Fruit fly (Drosophila melanogaster) whole organism, embryonic: ENCODE measurements around the gene shd.

Source experiments
- CG10267 ChIP-seq: fragments of 200-800 bp; sonication (Bioruptor generic); optimal IDR thresholded peaks from 2 replicates; lab custom pipeline; 2018; ENCODE audit warnings: missing biosample characterization, mild to moderate bottlenecking, missing genetic modification characterization, moderate library complexity
- CG13123 ChIP-seq: fragments of 200-800 bp; sonication (Bioruptor generic); optimal IDR thresholded peaks from 2 replicates; lab custom pipeline; 2016; ENCODE audit warnings: missing biosample characterization, missing genetic modification characterization
- CG15514 ChIP-seq: fragments of 200-800 bp; sonication (Bioruptor generic); optimal IDR thresholded peaks from 3 replicates; lab custom pipeline; 2017; ENCODE audit warnings: missing biosample characterization, missing genetic modification characterization, mild to moderate bottlenecking, moderate library complexity, missing genetic modification reagents
- CG31441 ChIP-seq: fragments of 200-800 bp; sonication (Bioruptor generic); IDR thresholded peaks from 2 replicates; pipeline ENCODE4 v1.3.6; 2022; ENCODE audit warnings: missing biosample characterization, missing genetic modification characterization
- CG4328 ChIP-seq: fragments of 200-800 bp; sonication (Bioruptor generic); optimal IDR thresholded peaks from 3 replicates; lab custom pipeline; 2017; ENCODE audit warnings: missing biosample characterization, missing genetic modification reagents, missing genetic modification characterization
- E2f1 ChIP-seq: fragments of 200-800 bp; sonication (Bioruptor generic); IDR thresholded peaks from 2 replicates; pipeline ENCODE4 v1.3.6; 2022; ENCODE audit warnings: missing biosample characterization, missing genetic modification characterization
- Fer1 ChIP-seq: fragments of 200-800 bp; sonication (Bioruptor generic); optimal IDR thresholded peaks from 2 replicates; lab custom pipeline; 2017; ENCODE audit warnings: missing biosample characterization, mild to moderate bottlenecking, missing genetic modification characterization
- btn ChIP-seq: fragments of 200-800 bp; sonication (Bioruptor generic); optimal IDR thresholded peaks from 2 replicates; lab custom pipeline; 2016; ENCODE audit warnings: missing biosample characterization, missing genetic modification characterization
- fd64A ChIP-seq: fragments of 200-800 bp; sonication (Bioruptor generic); optimal IDR thresholded peaks from 3 replicates; lab custom pipeline; 2018; ENCODE audit warnings: missing biosample characterization, mild to moderate bottlenecking, missing genetic modification characterization
- gce ChIP-seq: fragments of 200-800 bp; sonication (Bioruptor generic); IDR thresholded peaks from 3 replicates; pipeline ENCODE4 v1.3.6; 2022; ENCODE audit warnings: missing biosample characterization, missing genetic modification characterization
- gfzf ChIP-seq: fragments of 200-800 bp; sonication (Bioruptor generic); optimal IDR thresholded peaks from 2 replicates; lab custom pipeline; 2016; ENCODE audit warnings: missing biosample characterization, mild to moderate bottlenecking, missing genetic modification characterization, moderate library complexity
- nerfin-2 ChIP-seq: fragments of 200-800 bp; sonication (Bioruptor generic); IDR thresholded peaks from 2 replicates; pipeline ENCODE4 v1.3.6; 2022; ENCODE audit warnings: missing biosample characterization, missing genetic modification characterization; ENCODE audit not compliant: partially characterized antibody
- pum ChIP-seq: fragments of 200-800 bp; sonication (Bioruptor generic); optimal IDR thresholded peaks from 2 replicates; lab custom pipeline; 2016; ENCODE audit warnings: missing biosample characterization, missing genetic modification characterization

DNA sequence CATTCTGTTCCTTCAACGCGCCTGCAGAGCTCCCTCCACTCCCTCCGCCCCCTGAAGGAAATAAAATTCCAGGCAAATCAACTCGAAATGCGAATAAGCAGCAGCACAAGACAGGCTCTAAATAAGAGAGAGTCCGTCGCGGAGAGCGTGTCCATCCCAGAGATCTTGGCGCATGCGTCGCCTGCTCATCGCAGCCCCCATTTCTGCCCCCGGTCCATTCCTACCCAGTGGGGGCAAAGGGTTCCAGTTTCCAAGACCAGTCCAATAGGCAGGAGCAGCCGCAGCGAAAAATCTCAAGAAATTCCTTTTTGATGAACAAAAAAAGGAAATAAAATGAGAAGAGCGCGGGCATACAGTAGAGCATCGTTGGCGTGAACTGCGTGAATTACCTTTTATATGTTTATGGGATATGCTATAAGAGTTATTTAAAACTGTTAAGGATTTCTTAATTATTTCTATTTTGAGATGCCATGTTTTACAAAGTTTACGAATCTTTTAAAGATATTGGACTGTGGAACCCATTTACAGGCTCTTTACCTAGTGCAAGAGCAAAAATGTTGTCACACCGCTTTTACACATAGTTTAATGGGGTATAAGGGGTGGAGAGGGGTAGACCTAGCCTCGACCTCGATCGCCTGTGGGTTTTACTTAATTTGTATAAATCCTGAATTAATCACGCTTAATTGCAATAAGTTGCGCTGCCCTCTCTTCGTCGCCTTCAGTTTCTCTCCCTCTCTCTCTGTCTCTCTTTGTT is 19.9 kb downstream of the shd start:
- TF ChIP-seq Fer1 (GFP tag; lab: Kevin White, UChicago) (no peak), E2f1 (GFP tag; lab: Robert Waterston, UW) (no peak), CG13123 (GFP tag; lab: Kevin White, UChicago) (no peak), gce (GFP tag; lab: Robert Waterston, UW) (no peak), fd64A (GFP tag; lab: Kevin White, UChicago) (no peak), gfzf (GFP tag; lab: Kevin White, UChicago) (no peak), CG15514 (no peak), CG10267 (tag; lab: Kevin White, UChicago) (no peak), CG4328 (GFP tag; lab: Kevin White, UChicago) (no peak), CG31441 (GFP tag; lab: Robert Waterston, UW) (0 out of 2 replicates have a peak, but pooled peaks have one; percentile 39), btn (GFP tag; lab: Kevin White, UChicago) (no peak), pum (no peak), nerfin-2 (0 out of 2 replicates have a peak, but pooled peaks have one; percentile 42)
